Fruit fly (Drosophila melanogaster) Kc167 (cell line): ENCODE measurements around the gene hoip.

Experiments
- Sin3A ChIP-seq: fragments of >200 bp; optimal IDR thresholded peaks from 2 replicates; lab custom pipeline; 2018; ENCODE audit warnings: missing external identifiers
- h ChIP-seq: fragments of >200 bp; optimal IDR thresholded peaks from 3 replicates; lab custom pipeline; 2018; ENCODE audit warnings: missing external identifiers
- psq ChIP-seq: fragments of >200 bp; optimal IDR thresholded peaks from 2 replicates; lab custom pipeline; 2017; ENCODE audit warnings: missing external identifiers
- ttk ChIP-seq: sonication (Bioruptor generic); optimal IDR thresholded peaks from 2 replicates; lab custom pipeline; 2017; ENCODE audit warnings: missing external identifiers

DNA sequence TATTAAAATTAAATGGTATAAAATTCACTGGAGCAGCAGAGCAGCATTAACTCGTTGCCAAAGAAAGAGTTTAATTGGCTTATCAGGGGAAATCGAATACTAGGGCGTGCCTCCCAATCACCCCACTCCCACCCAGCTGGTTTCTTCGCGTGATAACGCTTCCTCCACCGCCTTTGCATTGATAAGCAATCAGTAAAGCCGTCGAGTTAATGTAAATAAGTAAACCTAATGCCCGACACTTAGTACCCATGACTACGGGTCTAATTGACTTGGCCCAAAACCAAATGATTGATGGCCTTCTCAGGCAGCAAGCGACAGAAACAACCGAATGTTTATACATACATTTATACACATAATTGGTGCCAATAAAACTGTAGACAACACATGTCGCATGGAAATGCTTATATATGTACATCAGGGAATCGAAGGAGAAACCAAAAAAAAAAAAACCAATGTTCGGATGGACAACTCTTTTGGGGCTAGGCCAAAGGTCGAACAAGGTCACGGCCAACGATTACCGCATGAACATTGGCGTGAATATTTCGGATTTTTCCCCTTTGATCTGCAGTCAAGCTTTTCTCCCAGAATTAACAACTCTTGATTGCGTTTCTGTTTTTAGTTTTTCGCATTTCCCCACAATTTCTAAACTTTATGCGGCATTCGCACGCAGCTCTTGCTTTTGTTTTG is 5.5 kb upstream of the hoip start:
- TF ChIP-seq psq (lab: Kevin White, UChicago) (no peak), h (lab: Kevin White, UChicago) (no peak), ttk (no peak), Sin3A (lab: Kevin White, UChicago) (no peak)
